Worm (Caenorhabditis elegans) whole organism, young adult: ENCODE data around the gene Y45G5AM.9.

Experiments used
- F39B2.1 ChIP-seq: fragments of 200-800 bp; sonication (Bioruptor generic); IDR thresholded peaks from 2 replicates; pipeline ENCODE4 v1.3.6; 2022; ENCODE audit warnings: missing genetic modification reagents, missing genetic modification characterization, missing compliant biosample characterization
- F49E8.2 ChIP-seq: sonication (generic microtip); optimal IDR thresholded peaks from 3 replicates; lab custom pipeline; 2017; ENCODE audit warnings: missing genetic modification characterization, mild to moderate bottlenecking, missing compliant biosample characterization, antibody characterized with exemption, moderate library complexity; ENCODE audit not compliant: insufficient read depth
- F55B11.4 ChIP-seq: sonication (generic microtip); optimal IDR thresholded peaks from 2 replicates; lab custom pipeline; 2016; ENCODE audit warnings: missing compliant biosample characterization, missing genetic modification characterization, borderline replicate concordance; ENCODE audit not compliant: insufficient read depth
- K11D2.4 ChIP-seq: fragments of 200-800 bp; sonication (Bioruptor generic); IDR thresholded peaks from 2 replicates; pipeline ENCODE4 v1.3.6; 2022; ENCODE audit warnings: missing genetic modification reagents, missing genetic modification characterization, missing compliant biosample characterization
- K12H6.12 ChIP-seq: fragments of 200-800 bp; sonication (Bioruptor generic); optimal IDR thresholded peaks from 2 replicates; lab custom pipeline; 2018; ENCODE audit warnings: mild to moderate bottlenecking, missing genetic modification characterization, missing compliant biosample characterization
- T07F8.4 ChIP-seq: sonication (generic microtip); optimal IDR thresholded peaks from 2 replicates; lab custom pipeline; 2016; ENCODE audit warnings: mild to moderate bottlenecking, missing genetic modification characterization, moderate library complexity, missing compliant biosample characterization
- T26A5.8 ChIP-seq: sonication (generic microtip); optimal IDR thresholded peaks from 2 replicates; lab custom pipeline; 2016; ENCODE audit warnings: missing genetic modification characterization, missing compliant biosample characterization
- Y53F4B.3 ChIP-seq: fragments of 200-800 bp; sonication (Bioruptor generic); IDR thresholded peaks from 2 replicates; pipeline ENCODE4 v1.3.6; 2022; ENCODE audit warnings: missing genetic modification reagents, missing genetic modification characterization, missing compliant biosample characterization
- Y53G8AR.9 ChIP-seq: fragments of 200-800 bp; sonication (Bioruptor generic); conservative IDR thresholded peaks from 2 replicates; pipeline ENCODE4 v1.3.6; 2022; ENCODE audit warnings: missing genetic modification reagents, missing genetic modification characterization, missing compliant biosample characterization
- akir-1 ChIP-seq: fragments of 200-800 bp; sonication (Bioruptor generic); optimal IDR thresholded peaks from 2 replicates; lab custom pipeline; 2018; ENCODE audit warnings: mild to moderate bottlenecking, missing genetic modification characterization, moderate library complexity, missing compliant biosample characterization
- ama-1 ChIP-seq, 3 experiments: fragments of 150-350 bp in 1 of 3; sonication (generic microtip) in 2 of 3; optimal IDR thresholded peaks; 2 replicates each; lab custom pipeline; 2014 to 2018; ENCODE audit warnings: missing biosample characterization in 2 of 3, missing genetic modification characterization in 2 of 3, missing genetic modification reagents in 2 of 3
- bed-2 ChIP-seq: fragments of 200-800 bp; sonication (Bioruptor generic); IDR thresholded peaks from 2 replicates; pipeline ENCODE4 v1.3.6; 2022; ENCODE audit warnings: missing genetic modification reagents, missing genetic modification characterization, missing compliant biosample characterization
- ceh-100 ChIP-seq: fragments of 200-800 bp; sonication (Bioruptor generic); IDR thresholded peaks from 2 replicates; pipeline ENCODE4 v1.3.6; 2022; ENCODE audit warnings: missing genetic modification reagents, missing genetic modification characterization, missing compliant biosample characterization
- ceh-40 ChIP-seq: fragments of 200-800 bp; sonication (Bioruptor generic); IDR thresholded peaks from 2 replicates; pipeline ENCODE4 v1.3.6; 2022; ENCODE audit warnings: missing genetic modification characterization, missing compliant biosample characterization
- chd-7 ChIP-seq: sonication (generic microtip); optimal IDR thresholded peaks from 2 replicates; lab custom pipeline; 2016; ENCODE audit warnings: mild to moderate bottlenecking, missing genetic modification characterization, moderate library complexity, missing compliant biosample characterization
- him-1 ChIP-seq: sonication (generic microtip); optimal IDR thresholded peaks from 2 replicates; lab custom pipeline; 2016; ENCODE audit warnings: missing genotype, missing genetic modification reagents, missing genetic modification characterization, missing compliant biosample characterization
- lag-1 ChIP-seq: fragments of 200-800 bp; sonication (Bioruptor generic); IDR thresholded peaks from 2 replicates; pipeline ENCODE4 v1.3.6; 2022; ENCODE audit warnings: missing genetic modification reagents, missing genetic modification characterization, missing compliant biosample characterization
- lin-26 ChIP-seq: fragments of 200-800 bp; sonication (Bioruptor generic); IDR thresholded peaks from 2 replicates; pipeline ENCODE4 v1.3.6; 2022; ENCODE audit warnings: missing genetic modification reagents, missing genetic modification characterization, missing compliant biosample characterization
- lin-40 ChIP-seq: sonication (generic microtip); optimal IDR thresholded peaks from 2 replicates; lab custom pipeline; 2016; ENCODE audit warnings: missing genetic modification characterization, mild to moderate bottlenecking, missing compliant biosample characterization, missing genotype, missing genetic modification reagents
- madf-10 ChIP-seq: sonication (generic microtip); optimal IDR thresholded peaks from 2 replicates; lab custom pipeline; 2016; ENCODE audit warnings: mild to moderate bottlenecking, missing genetic modification characterization, missing compliant biosample characterization
- madf-6 ChIP-seq: fragments of 200-800 bp; sonication (Bioruptor generic); IDR thresholded peaks from 2 replicates; pipeline ENCODE4 v1.3.6; 2022; ENCODE audit warnings: missing genetic modification reagents, missing genetic modification characterization, missing compliant biosample characterization
- madf-8 ChIP-seq: fragments of 200-800 bp; sonication (Bioruptor generic); conservative IDR thresholded peaks from 2 replicates; pipeline ENCODE4 v1.3.6; 2022; ENCODE audit warnings: missing genetic modification reagents, missing genetic modification characterization, missing compliant biosample characterization
- mcd-1 ChIP-seq: fragments of 200-800 bp; sonication (Bioruptor generic); IDR thresholded peaks from 2 replicates; pipeline ENCODE4 v1.3.6; 2022; ENCODE audit warnings: missing genetic modification reagents, missing genetic modification characterization, missing compliant biosample characterization
- mel-28 ChIP-seq: sonication (generic microtip); optimal IDR thresholded peaks from 2 replicates; lab custom pipeline; 2016; ENCODE audit warnings: borderline replicate concordance, mild to moderate bottlenecking, missing genetic modification characterization, missing compliant biosample characterization
- mxl-1 ChIP-seq: sonication (generic microtip); optimal IDR thresholded peaks from 2 replicates; lab custom pipeline; 2016; ENCODE audit warnings: missing genetic modification characterization, missing compliant biosample characterization
- nfya-2 ChIP-seq: fragments of 200-800 bp; sonication (Bioruptor generic); IDR thresholded peaks from 2 replicates; pipeline ENCODE4 v1.3.6; 2022; ENCODE audit warnings: missing genetic modification reagents, missing genetic modification characterization, missing compliant biosample characterization
- nhr-80 ChIP-seq: sonication (generic microtip); optimal IDR thresholded peaks from 2 replicates; lab custom pipeline; 2016; ENCODE audit warnings: missing genetic modification characterization, missing compliant biosample characterization
- pbrm-1 ChIP-seq: fragments of 200-800 bp; sonication (Bioruptor generic); IDR thresholded peaks from 2 replicates; pipeline ENCODE4 v1.3.6; 2022; ENCODE audit warnings: missing genetic modification reagents, missing genetic modification characterization, missing compliant biosample characterization
- pha-4 ChIP-seq: fragments of 150-350 bp; sonication (generic microtip); optimal IDR thresholded peaks from 2 replicates; lab custom pipeline; 2014; ENCODE audit warnings: missing biosample characterization, missing genetic modification reagents, missing genetic modification characterization
- rcor-1 ChIP-seq: fragments of 200-800 bp; sonication (Bioruptor generic); IDR thresholded peaks from 2 replicates; pipeline ENCODE4 v1.3.6; 2022; ENCODE audit warnings: missing genetic modification reagents, missing genetic modification characterization, missing compliant biosample characterization
- repo-1 ChIP-seq: sonication (generic microtip); optimal IDR thresholded peaks from 2 replicates; lab custom pipeline; 2017; ENCODE audit warnings: mild to moderate bottlenecking, missing genetic modification characterization, missing compliant biosample characterization
- sdz-38 ChIP-seq: sonication (generic microtip); optimal IDR thresholded peaks from 2 replicates; lab custom pipeline; 2016; ENCODE audit warnings: missing genotype, missing genetic modification characterization, missing compliant biosample characterization
- snpc-4 ChIP-seq, 5 experiments: fragments of 150-350 bp in 1 of 5; sonication (generic microtip) in 4 of 5; optimal IDR thresholded peaks; 2 replicates each; lab custom pipeline; 2014 to 2018; ENCODE audit warnings: missing genetic modification characterization in 5 of 5, missing biosample characterization in 3 of 5, antibody characterized with exemption in 2 of 5, mild to moderate bottlenecking in 2 of 5, missing compliant biosample characterization in 2 of 5, missing genotype in 2 of 5, moderate library complexity in 2 of 5, missing genetic modification reagents in 1 of 5
- somi-1 ChIP-seq: fragments of 200-800 bp; sonication (Bioruptor generic); optimal IDR thresholded peaks from 2 replicates; lab custom pipeline; 2018; ENCODE audit warnings: mild to moderate bottlenecking, missing genetic modification characterization, missing compliant biosample characterization
- sptf-2 ChIP-seq: fragments of 200-800 bp; sonication (Bioruptor generic); optimal IDR thresholded peaks from 2 replicates; lab custom pipeline; 2018; ENCODE audit warnings: mild to moderate bottlenecking, missing genetic modification characterization, missing compliant biosample characterization
- xnd-1 ChIP-seq: sonication (generic microtip); optimal IDR thresholded peaks from 2 replicates; lab custom pipeline; 2016; ENCODE audit warnings: missing genotype, missing genetic modification reagents, missing genetic modification characterization, missing compliant biosample characterization
- zfh-2 ChIP-seq: fragments of 200-800 bp; sonication (Bioruptor generic); conservative IDR thresholded peaks from 2 replicates; pipeline ENCODE4 v1.3.6; 2022; ENCODE audit warnings: missing genetic modification reagents, missing genetic modification characterization, missing compliant biosample characterization
- zim-3 ChIP-seq: sonication (generic microtip); optimal IDR thresholded peaks from 2 replicates; lab custom pipeline; 2017; ENCODE audit warnings: mild to moderate bottlenecking, missing genetic modification characterization, moderate library complexity, missing compliant biosample characterization
- ztf-26 ChIP-seq: sonication (generic microtip); optimal IDR thresholded peaks from 2 replicates; lab custom pipeline; 2017; ENCODE audit warnings: missing genetic modification characterization, missing compliant biosample characterization

The Y45G5AM.9 gene

DNA sequence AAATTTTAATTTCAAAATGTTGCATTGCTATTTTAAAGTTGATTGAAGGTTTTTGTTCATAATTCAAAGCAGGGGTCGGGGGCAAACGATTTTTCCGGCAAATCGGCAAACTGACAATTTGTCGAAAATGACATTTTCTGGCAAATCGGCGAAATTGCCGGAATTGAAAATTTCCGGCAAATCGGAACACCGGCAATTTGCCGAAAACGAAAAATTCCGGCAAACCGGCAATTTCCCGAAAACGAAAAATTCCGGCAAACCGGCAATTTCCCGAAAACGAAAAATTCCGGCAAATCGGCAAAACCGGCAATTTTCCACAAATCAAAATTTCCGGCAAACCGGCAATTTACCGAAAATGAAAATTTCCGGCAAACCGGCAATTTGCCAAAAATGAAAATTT is 4.2 kb downstream of the Y45G5AM.9 start (continued):
- TF ChIP-seq Y53G8AR.9 (GFP tag; lab: Robert Waterston, UW) (peak; percentile 78; the same call in 1 of the 2 replicates), T07F8.4 (tag; lab: Kevin White, UChicago) (no peak), pbrm-1 (GFP tag; lab: Robert Waterston, UW) (no peak), ama-1 (optimal IDR thresholded peaks at IDR 0.05; lab: Kevin White, UChicago) (no peak), ama-1 (GFP tag; optimal IDR thresholded peaks at IDR 0.05; lab: Kevin White, UChicago) (no peak), xnd-1 (no peak), K11D2.4 (GFP tag; lab: Robert Waterston, UW) (peak; percentile 59; the same call in 1 of the 2 replicates), mel-28 (tag; lab: Kevin White, UChicago) (no peak), pha-4 (no peak), him-1 (tag; lab: Kevin White, UChicago) (no peak), F39B2.1 (GFP tag; lab: Robert Waterston, UW) (0 out of 2 replicates have a peak, but pooled peaks have one; percentile 24), somi-1 (no peak), madf-6 (GFP tag; lab: Robert Waterston, UW) (peak; percentile 45), lin-40 (tag; lab: Kevin White, UChicago) (no peak), akir-1 (GFP tag; lab: Kevin White, UChicago) (no peak), ztf-26 (tag; lab: Kevin White, UChicago) (no peak), madf-8 (GFP tag; lab: Robert Waterston, UW) (no peak), mcd-1 (GFP tag; lab: Robert Waterston, UW) (peak; percentile 62; the same call in 1 of the 2 replicates), chd-7 (tag; lab: Kevin White, UChicago) (peak; percentile 29), lin-26 (GFP tag; lab: Robert Waterston, UW) (0 out of 2 replicates have a peak, but pooled peaks have one; percentile 36), F55B11.4 (tag; lab: Kevin White, UChicago) (no peak)

DNA sequence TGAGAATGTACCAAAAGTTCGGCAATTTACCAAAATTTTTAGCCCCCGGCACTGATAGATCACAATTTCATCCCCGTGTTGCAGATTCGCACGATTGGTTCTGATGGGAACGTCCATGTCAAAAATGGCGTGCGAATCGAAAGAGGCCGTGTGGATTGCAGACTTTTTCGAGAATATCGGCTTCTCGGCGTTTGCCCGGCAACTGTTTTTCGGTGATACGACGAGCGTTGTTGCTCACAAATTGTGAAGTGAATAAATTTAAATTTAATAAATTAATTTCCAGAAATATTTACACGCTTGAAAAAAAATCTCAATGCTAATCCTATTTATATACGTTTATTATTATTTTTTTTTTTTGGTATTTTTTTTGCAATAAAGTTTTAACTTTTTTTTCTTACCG is 4.8 kb downstream of the Y45G5AM.9 start:
- peak; percentile 66 for TF ChIP-seq repo-1 (tag; lab: Kevin White, UChicago)
- TF ChIP-seq mel-28 (tag; lab: Kevin White, UChicago): no peak
- peak; percentile 52 for TF ChIP-seq ztf-26 (tag; lab: Kevin White, UChicago)
- TF ChIP-seq, all 124 proteins: peak for 2

DNA sequence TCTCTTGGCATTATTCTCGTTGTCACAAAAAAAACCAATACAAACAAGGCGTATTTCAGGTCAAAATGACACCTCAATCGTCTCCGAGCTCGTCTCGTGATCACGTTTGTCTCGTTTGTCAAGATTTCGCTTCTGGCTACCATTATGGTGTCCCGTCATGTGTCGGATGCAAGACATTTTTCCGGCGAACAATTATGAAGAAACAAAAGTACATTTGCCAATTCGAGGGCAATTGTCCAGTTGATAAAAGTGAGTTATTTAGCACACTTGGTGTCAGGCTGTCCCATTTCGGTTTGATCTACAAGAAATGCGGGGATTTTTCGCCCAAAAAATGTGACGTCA is 7.3 kb downstream of the Y45G5AM.9 start, which contains the start of gene nhr-114:
nhr-114 (plus strand) TSS at position 59 of the 342 bp plus-strand sequence.
- TF ChIP-seq nhr-80 (tag; lab: Kevin White, UChicago) (peak; percentile 26), lag-1 (GFP tag; lab: Robert Waterston, UW) (no peak), Y53G8AR.9 (GFP tag; lab: Robert Waterston, UW) (0 out of 2 replicates have a peak, but pooled peaks have one; percentile 27), ceh-40 (GFP tag; lab: Robert Waterston, UW) (no peak), snpc-4 (GFP tag; optimal IDR thresholded peaks at IDR 0.05; lab: Kevin White, UChicago) (no peak), snpc-4 (tag; optimal IDR thresholded peaks at IDR 0.05; lab: Kevin White, UChicago) (peak in 2 of 4 experiments; percentile 16 to 78)

DNA sequence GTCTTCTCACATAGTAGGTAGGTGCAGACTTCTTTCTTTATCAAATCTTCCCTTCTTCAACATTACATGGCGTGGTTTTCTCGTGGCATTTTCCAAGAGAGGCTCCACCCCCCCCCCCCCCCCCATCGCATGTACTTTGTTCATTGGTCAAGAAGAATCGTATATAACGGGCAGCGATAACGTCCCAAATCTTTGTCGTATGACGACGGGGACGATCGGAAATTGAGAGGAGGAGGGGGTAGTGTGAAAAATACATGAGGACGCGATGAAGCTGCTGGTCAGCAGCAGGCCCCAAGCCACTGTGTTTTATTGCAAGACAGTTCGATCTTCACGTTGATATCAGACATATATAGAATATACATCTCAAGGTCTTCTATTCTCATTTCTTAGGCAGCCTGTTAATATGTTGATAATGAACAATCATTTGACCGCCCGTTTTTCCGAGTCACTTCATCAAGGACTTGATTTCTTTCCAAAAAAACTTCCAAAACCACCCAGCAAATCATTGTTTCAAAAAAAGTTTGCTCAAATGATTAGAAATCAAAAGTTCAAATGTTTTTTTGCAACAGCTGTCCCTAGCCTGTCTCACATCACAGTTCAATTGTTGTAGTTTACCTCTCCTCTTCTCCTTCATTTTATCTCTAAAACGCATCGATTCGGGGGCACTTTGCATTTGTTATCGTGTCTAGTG is 7.8 kb downstream of the Y45G5AM.9 start:
- TF ChIP-seq mcd-1 (GFP tag; lab: Robert Waterston, UW) (peak; percentile 16; the same call in 1 of the 2 replicates), zfh-2 (GFP tag; lab: Robert Waterston, UW) (peak; percentile 65), T26A5.8 (tag; lab: Kevin White, UChicago) (no peak), madf-10 (tag; lab: Kevin White, UChicago) (no peak), chd-7 (tag; lab: Kevin White, UChicago) (peak; percentile 7), ztf-26 (tag; lab: Kevin White, UChicago) (peak; percentile 61), zim-3 (no peak), Y53F4B.3 (GFP tag; lab: Robert Waterston, UW) (no peak), rcor-1 (GFP tag; lab: Robert Waterston, UW) (no peak), lin-40 (tag; lab: Kevin White, UChicago) (no peak), K12H6.12 (tag; lab: Kevin White, UChicago) (no peak), F49E8.2 (tag; lab: Kevin White, UChicago) (no peak), nhr-80 (tag; lab: Kevin White, UChicago) (peak; percentile 42), sdz-38 (tag; lab: Kevin White, UChicago) (no peak), mxl-1 (tag; lab: Kevin White, UChicago) (no peak), bed-2 (no peak), sptf-2 (GFP tag; lab: Kevin White, UChicago) (no peak), nfya-2 (GFP tag; lab: Robert Waterston, UW) (no peak), akir-1 (GFP tag; lab: Kevin White, UChicago) (no peak), ceh-100 (GFP tag; lab: Robert Waterston, UW) (no peak), mel-28 (tag; lab: Kevin White, UChicago) (no peak), ama-1 (optimal IDR thresholded peaks at IDR 0.05; lab: Kevin White, UChicago) (peak; percentile 15), ama-1 (GFP tag; optimal IDR thresholded peaks at IDR 0.05; lab: Kevin White, UChicago) (no peak)
